Worm (Caenorhabditis elegans) whole organism, mixed stage, embryonic: ENCODE results near the gene hpl-1.

Experiments used
- bed-3 ChIP-seq: fragments of 200-800 bp; sonication (Bioruptor generic); optimal IDR thresholded peaks from 3 replicates; lab custom pipeline; 2018; ENCODE audit warnings: mild to moderate bottlenecking, missing genetic modification characterization, moderate library complexity, missing compliant biosample characterization
- blmp-1 ChIP-seq: fragments of 150-350 bp; optimal IDR thresholded peaks from 2 replicates; lab custom pipeline; 2014; ENCODE audit warnings: missing biosample characterization, missing genetic modification characterization
- ceh-39 ChIP-seq: fragments of 150-350 bp; optimal IDR thresholded peaks from 2 replicates; lab custom pipeline; 2014; ENCODE audit warnings: missing biosample characterization, missing genetic modification characterization
- ceh-43 ChIP-seq: fragments of 200-800 bp; sonication (Bioruptor generic); optimal IDR thresholded peaks from 2 replicates; lab custom pipeline; 2018; ENCODE audit warnings: mild to moderate bottlenecking, missing genetic modification characterization, moderate library complexity, missing compliant biosample characterization
- ceh-83 ChIP-seq: fragments of 200-800 bp; sonication (Bioruptor generic); optimal IDR thresholded peaks from 2 replicates; lab custom pipeline; 2018; ENCODE audit warnings: mild to moderate bottlenecking, missing genetic modification characterization, missing compliant biosample characterization
- ces-1 ChIP-seq: fragments of 150-350 bp; optimal IDR thresholded peaks from 2 replicates; lab custom pipeline; 2014; ENCODE audit warnings: missing biosample characterization, missing genetic modification reagents, missing genetic modification characterization
- drap-1 ChIP-seq: fragments of 200-800 bp; sonication (Bioruptor generic); optimal IDR thresholded peaks from 3 replicates; lab custom pipeline; 2018; ENCODE audit warnings: mild to moderate bottlenecking, missing genetic modification characterization, missing compliant biosample characterization
- elt-1 ChIP-seq: sonication (generic microtip); optimal IDR thresholded peaks from 2 replicates; lab custom pipeline; 2017; ENCODE audit warnings: missing genetic modification characterization, mild to moderate bottlenecking, missing compliant biosample characterization, antibody characterized with exemption, moderate library complexity, borderline replicate concordance; ENCODE audit not compliant: insufficient read depth
- elt-3 ChIP-seq: fragments of 150-350 bp; optimal IDR thresholded peaks from 2 replicates; lab custom pipeline; 2014; ENCODE audit warnings: missing biosample characterization, missing genetic modification characterization
- ham-2 ChIP-seq: fragments of 200-800 bp; sonication (Bioruptor generic); optimal IDR thresholded peaks from 2 replicates; lab custom pipeline; 2018; ENCODE audit warnings: mild to moderate bottlenecking, missing genetic modification characterization, missing compliant biosample characterization
- hlh-1 ChIP-seq: fragments of 150-350 bp; optimal IDR thresholded peaks from 2 replicates; lab custom pipeline; 2014; ENCODE audit warnings: missing biosample characterization, missing genetic modification reagents, missing genetic modification characterization
- lin-13 ChIP-seq: fragments of 150-350 bp; optimal IDR thresholded peaks from 2 replicates; lab custom pipeline; 2014; ENCODE audit warnings: missing biosample characterization, missing genetic modification characterization
- lsy-2 ChIP-seq: fragments of 150-350 bp; optimal IDR thresholded peaks from 2 replicates; lab custom pipeline; 2014; ENCODE audit warnings: missing biosample characterization, missing genetic modification characterization
- mab-5 ChIP-seq: fragments of 150-350 bp; optimal IDR thresholded peaks from 2 replicates; lab custom pipeline; 2014; ENCODE audit warnings: missing biosample characterization, missing genetic modification characterization
- mep-1 ChIP-seq: fragments of 150-350 bp; optimal IDR thresholded peaks from 2 replicates; lab custom pipeline; 2017; ENCODE audit warnings: missing biosample characterization, missing genetic modification reagents, missing genetic modification characterization, inconsistent platforms
- mls-2 ChIP-seq: sonication (generic microtip); optimal IDR thresholded peaks from 2 replicates; lab custom pipeline; 2016; ENCODE audit warnings: mild to moderate bottlenecking, missing genetic modification characterization, moderate library complexity, missing compliant biosample characterization
- nhr-12 ChIP-seq: fragments of 150-350 bp; optimal IDR thresholded peaks from 2 replicates; lab custom pipeline; 2014; ENCODE audit warnings: missing biosample characterization, missing genetic modification characterization
- nhr-2 ChIP-seq: fragments of 150-350 bp; optimal IDR thresholded peaks from 2 replicates; lab custom pipeline; 2014; ENCODE audit warnings: missing biosample characterization, missing genetic modification characterization
- nhr-237 ChIP-seq: fragments of 150-350 bp; optimal IDR thresholded peaks from 2 replicates; lab custom pipeline; 2014; ENCODE audit warnings: missing biosample characterization, missing genetic modification characterization
- nhr-28 ChIP-seq: fragments of 150-350 bp; optimal IDR thresholded peaks from 2 replicates; lab custom pipeline; 2014; ENCODE audit warnings: missing biosample characterization, missing genetic modification characterization
- nhr-76 ChIP-seq: sonication (generic microtip); optimal IDR thresholded peaks from 2 replicates; lab custom pipeline; 2017; ENCODE audit warnings: missing biosample characterization, missing genetic modification characterization
- pha-4 ChIP-seq: fragments of 150-350 bp; optimal IDR thresholded peaks from 2 replicates; lab custom pipeline; 2018; ENCODE audit warnings: missing biosample characterization, missing genetic modification reagents, missing genetic modification characterization
- sem-2 ChIP-seq: fragments of 200-800 bp; sonication (Bioruptor generic); optimal IDR thresholded peaks from 2 replicates; lab custom pipeline; 2018; ENCODE audit warnings: mild to moderate bottlenecking, missing genetic modification characterization, missing compliant biosample characterization
- snpc-4 ChIP-seq: fragments of 150-350 bp; optimal IDR thresholded peaks from 2 replicates; lab custom pipeline; 2014; ENCODE audit warnings: missing biosample characterization, missing genetic modification characterization
- sptf-1 ChIP-seq: sonication (generic microtip); optimal IDR thresholded peaks from 2 replicates; lab custom pipeline; 2017; ENCODE audit warnings: mild to moderate bottlenecking, missing genetic modification characterization, moderate library complexity, missing compliant biosample characterization
- tbx-8 ChIP-seq: fragments of 200-800 bp; sonication (Bioruptor generic); optimal IDR thresholded peaks from 2 replicates; lab custom pipeline; 2018; ENCODE audit warnings: mild to moderate bottlenecking, missing genetic modification characterization, moderate library complexity, missing compliant biosample characterization
- unc-120 ChIP-seq: sonication (generic microtip); optimal IDR thresholded peaks from 2 replicates; lab custom pipeline; 2017; ENCODE audit warnings: missing genetic modification characterization, missing compliant biosample characterization; ENCODE audit not compliant: poor library complexity, severe bottlenecking
- unc-39 ChIP-seq: fragments of 150-350 bp; optimal IDR thresholded peaks from 2 replicates; lab custom pipeline; 2014; ENCODE audit warnings: missing biosample characterization, missing genetic modification characterization
- unc-62 ChIP-seq: fragments of 150-350 bp; optimal IDR thresholded peaks from 2 replicates; lab custom pipeline; 2014; ENCODE audit warnings: missing biosample characterization, missing genetic modification reagents, missing genetic modification characterization
- zip-8 ChIP-seq: fragments of 150-350 bp; optimal IDR thresholded peaks from 2 replicates; lab custom pipeline; 2014; ENCODE audit warnings: missing biosample characterization, missing genetic modification characterization
- ztf-11 ChIP-seq: fragments of 150-350 bp; optimal IDR thresholded peaks from 2 replicates; lab custom pipeline; 2014; ENCODE audit warnings: missing biosample characterization, missing genetic modification characterization

Gene hpl-1

DNA sequence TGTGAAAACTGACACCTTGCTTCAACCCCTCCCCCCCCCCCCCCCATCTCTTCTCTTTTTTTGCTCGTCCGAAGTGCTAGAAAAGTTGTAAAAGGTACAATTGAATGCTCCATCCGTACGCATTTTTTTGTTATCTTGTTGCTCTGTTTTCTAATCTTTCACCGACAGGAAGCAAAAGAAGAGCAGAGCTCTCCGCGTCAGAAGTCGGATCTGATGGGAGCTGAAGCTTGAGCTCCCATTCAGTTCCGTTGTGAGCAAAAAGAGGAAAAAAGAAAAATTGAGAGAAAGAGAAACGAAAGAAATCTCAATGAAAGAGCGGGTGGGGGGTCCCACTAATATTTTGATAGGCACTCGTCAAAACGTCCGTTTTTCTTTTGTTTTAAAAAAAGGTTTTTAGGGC, 38.3 kb upstream of the hpl-1 start:
- TF ChIP-seq unc-120 = peak; percentile 24
- no peak for TF ChIP-seq snpc-4 (tag; lab: Kevin White, UChicago)
- no peak for TF ChIP-seq nhr-28 (tag; lab: Kevin White, UChicago)
- no peak for TF ChIP-seq zip-8

DNA sequence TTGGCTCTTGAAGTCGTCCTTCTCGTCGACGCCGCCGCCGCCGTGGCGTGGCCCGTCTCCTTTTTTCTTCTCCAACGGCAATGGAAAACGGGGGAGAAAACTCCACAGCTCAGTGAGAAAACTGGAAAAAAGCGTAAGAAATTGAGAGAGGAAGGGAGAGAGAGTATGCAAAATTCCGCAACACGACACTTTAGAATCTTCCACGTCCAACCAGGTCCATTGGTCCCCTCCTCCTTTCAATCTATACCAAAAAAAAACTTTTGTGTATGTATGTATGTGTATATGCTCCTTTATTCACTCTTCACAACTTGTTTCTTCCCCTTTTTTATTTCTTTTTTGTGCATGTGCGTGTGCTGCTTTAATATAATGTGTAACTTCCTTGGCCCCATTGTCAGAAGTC, 36.2 kb upstream of the hpl-1 start:
- TF ChIP-seq nhr-12 (tag; lab: Kevin White, UChicago) (no peak), tbx-8 (no peak), mab-5 (no peak), ces-1 (no peak), nhr-28 (tag; lab: Kevin White, UChicago) (no peak), ceh-43 (no peak), snpc-4 (tag; lab: Kevin White, UChicago) (no peak), drap-1 (no peak), ceh-83 (GFP tag; lab: Kevin White, UChicago) (no peak), sptf-1 (tag; lab: Kevin White, UChicago) (no peak), lin-13 (tag; lab: Kevin White, UChicago) (no peak), ceh-39 (tag; lab: Kevin White, UChicago) (no peak), bed-3 (GFP tag; lab: Kevin White, UChicago) (no peak), unc-62 (no peak), ztf-11 (tag; lab: Kevin White, UChicago) (no peak), zip-8 (no peak)

DNA sequence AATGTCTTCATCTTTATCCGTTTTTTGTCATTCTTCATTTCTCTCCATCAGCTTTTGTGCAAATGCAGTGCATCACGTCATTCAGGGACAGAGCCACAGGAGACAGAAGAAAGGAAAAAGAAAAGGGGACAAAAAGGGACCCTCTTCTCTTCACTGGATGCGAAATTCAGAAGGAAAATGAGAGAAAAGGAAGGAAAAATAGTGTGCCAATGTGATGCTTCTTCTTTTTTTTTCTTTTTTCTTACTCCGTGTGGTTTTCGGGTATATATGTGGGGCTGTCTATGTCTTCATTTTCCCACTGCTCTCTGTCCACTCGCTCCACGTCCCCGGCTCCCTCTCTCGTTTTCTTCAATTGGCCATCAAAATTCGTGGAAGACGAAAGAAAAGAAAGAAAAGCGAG, 34.7 kb upstream of the hpl-1 start:
- TF ChIP-seq unc-120 = peak; percentile 16
- TF ChIP-seq ces-1 = peak; percentile 40
- no peak for TF ChIP-seq mls-2 (tag; lab: Kevin White, UChicago)
- no peak for TF ChIP-seq pha-4 (tag; lab: Kevin White, UChicago)

DNA sequence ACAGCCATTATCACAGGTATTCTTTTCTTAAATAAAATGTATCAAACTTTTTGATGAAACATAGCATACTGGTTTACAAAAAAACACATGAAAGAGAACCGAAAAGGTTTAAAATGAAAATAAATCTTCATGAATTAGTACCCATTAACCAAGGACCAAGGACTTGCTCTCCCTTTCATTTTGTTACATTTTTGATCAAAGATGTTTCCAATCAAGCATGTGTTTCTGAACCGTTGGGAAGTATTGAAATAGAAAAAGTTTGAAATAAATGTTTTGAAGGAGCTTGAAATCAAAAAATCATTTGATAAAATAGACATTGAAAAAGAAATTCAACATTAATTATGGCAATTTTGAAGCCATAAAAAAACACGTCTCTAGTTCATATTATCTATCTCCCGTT, 32.7 kb upstream of the hpl-1 start:
- TF ChIP-seq ces-1 (no peak), lin-13 (tag; lab: Kevin White, UChicago) (no peak), drap-1 (no peak), ceh-43 (no peak), nhr-12 (tag; lab: Kevin White, UChicago) (no peak), sem-2 (GFP tag; lab: Kevin White, UChicago) (no peak), nhr-2 (tag; lab: Kevin White, UChicago) (no peak), mep-1 (tag; lab: Kevin White, UChicago) (no peak), nhr-28 (tag; lab: Kevin White, UChicago) (no peak), unc-39 (tag; lab: Kevin White, UChicago) (no peak)

DNA sequence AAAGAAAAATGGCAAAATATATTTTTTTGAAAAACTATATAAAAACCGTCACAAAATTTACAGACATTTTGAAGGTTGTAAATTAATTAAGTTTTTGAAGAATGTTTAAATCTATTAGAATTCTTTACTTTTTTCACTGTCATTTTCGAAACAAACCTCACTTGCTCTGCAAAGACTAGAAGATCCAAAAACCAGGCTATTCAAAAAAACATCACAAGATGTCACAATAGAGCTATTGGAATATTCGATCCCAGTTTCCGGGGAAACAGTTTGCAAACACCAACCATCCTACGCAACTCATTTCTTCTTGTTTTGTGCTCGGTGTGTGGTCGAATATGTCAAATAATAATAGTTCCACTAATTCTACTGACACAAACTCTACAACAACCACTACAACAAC, 28.4 kb upstream of the hpl-1 start, which contains the start of gene R12H7.4:
Gene R12H7.4 (plus strand): TSS at position 301 of the 400 bp plus-strand sequence.
- TF ChIP-seq lsy-2 (tag; lab: Kevin White, UChicago) (no peak), zip-8 (no peak), hlh-1 (tag; lab: Kevin White, UChicago) (no peak), ces-1 (no peak), nhr-76 (no peak), elt-3 (tag; lab: Kevin White, UChicago) (no peak), blmp-1 (tag; lab: Kevin White, UChicago) (no peak), bed-3 (GFP tag; lab: Kevin White, UChicago) (no peak), ceh-83 (GFP tag; lab: Kevin White, UChicago) (no peak), unc-120 (no peak), elt-1 (tag; lab: Kevin White, UChicago) (no peak), sem-2 (GFP tag; lab: Kevin White, UChicago) (no peak), unc-39 (tag; lab: Kevin White, UChicago) (no peak), ztf-11 (tag; lab: Kevin White, UChicago) (no peak), nhr-237 (tag; lab: Kevin White, UChicago) (no peak), ham-2 (GFP tag; lab: Kevin White, UChicago) (no peak), tbx-8 (no peak), mab-5 (no peak), unc-62 (no peak), ceh-39 (tag; lab: Kevin White, UChicago) (no peak)

DNA sequence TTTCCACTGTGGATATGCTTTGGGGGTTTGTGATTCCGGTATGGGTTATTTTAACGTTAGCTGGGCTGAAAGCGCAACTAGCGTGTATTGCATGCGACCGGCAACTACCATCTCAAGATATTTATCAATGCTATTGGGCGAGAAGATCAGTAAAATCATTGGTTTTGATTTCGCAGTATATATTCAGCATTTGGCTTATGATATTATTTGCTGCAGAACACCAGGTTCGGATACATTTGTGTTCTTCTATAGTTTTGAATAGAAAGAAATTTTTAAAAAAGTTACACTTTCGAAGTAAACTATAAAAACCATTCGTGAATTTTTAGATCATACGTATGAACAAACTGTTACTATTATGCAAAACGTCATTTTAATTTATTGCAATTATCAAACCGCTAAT, 27.2 kb upstream of the hpl-1 start:
- no peak for TF ChIP-seq unc-39 (tag; lab: Kevin White, UChicago)
- no peak for TF ChIP-seq blmp-1 (tag; lab: Kevin White, UChicago)
- no peak for TF ChIP-seq hlh-1 (tag; lab: Kevin White, UChicago)
- TF ChIP-seq ceh-83 (GFP tag; lab: Kevin White, UChicago) = no peak
- no peak for TF ChIP-seq nhr-237 (tag; lab: Kevin White, UChicago)
- no peak for TF ChIP-seq ceh-43
- no peak for TF ChIP-seq lsy-2 (tag; lab: Kevin White, UChicago)
